Fruit fly (Drosophila melanogaster) whole organism, adult: ENCODE data around the gene CG10958.

Experiments used
- CG12768 ChIP-seq: fragments of 200-800 bp; sonication (Bioruptor generic); optimal IDR thresholded peaks from 2 replicates; lab custom pipeline; 2017; ENCODE audit warnings: missing biosample characterization, missing genetic modification characterization, mild to moderate bottlenecking, moderate library complexity, missing genetic modification reagents
- CG1620 ChIP-seq: fragments of 200-800 bp; sonication (Bioruptor generic); optimal IDR thresholded peaks from 2 replicates; lab custom pipeline; 2016; ENCODE audit warnings: missing biosample characterization, missing genetic modification characterization
- CG33017 ChIP-seq: fragments of 200-800 bp; sonication (Bioruptor generic); optimal IDR thresholded peaks from 2 replicates; lab custom pipeline; 2018; ENCODE audit warnings: missing biosample characterization, mild to moderate bottlenecking, missing genetic modification characterization, moderate library complexity
- CG5204 ChIP-seq: fragments of 200-800 bp; sonication (Bioruptor generic); optimal IDR thresholded peaks from 2 replicates; lab custom pipeline; 2016; ENCODE audit warnings: missing biosample characterization, missing genetic modification characterization
- CG7045 ChIP-seq: fragments of 200-800 bp; sonication (Bioruptor generic); optimal IDR thresholded peaks from 2 replicates; lab custom pipeline; 2017; ENCODE audit warnings: missing biosample characterization, mild to moderate bottlenecking, missing genetic modification characterization
- CG7101 ChIP-seq: fragments of 200-800 bp; sonication (Bioruptor generic); optimal IDR thresholded peaks from 2 replicates; lab custom pipeline; 2018; ENCODE audit warnings: missing biosample characterization, mild to moderate bottlenecking, missing genetic modification characterization, moderate library complexity
- Crg-1 ChIP-seq: fragments of 200-800 bp; sonication (Bioruptor generic); optimal IDR thresholded peaks from 2 replicates; lab custom pipeline; 2016; ENCODE audit warnings: missing biosample characterization, missing genetic modification characterization
- Hr96 ChIP-seq: fragments of 200-800 bp; sonication (Bioruptor generic); optimal IDR thresholded peaks from 2 replicates; lab custom pipeline; 2016; ENCODE audit warnings: missing biosample characterization, missing genetic modification characterization
- bab1 ChIP-seq: fragments of 200-800 bp; sonication (Bioruptor generic); optimal IDR thresholded peaks from 3 replicates; lab custom pipeline; 2019; ENCODE audit warnings: missing biosample characterization, mild to moderate bottlenecking, missing genetic modification characterization, moderate library complexity
- cic ChIP-seq: fragments of 200-800 bp; sonication (Bioruptor generic); optimal IDR thresholded peaks from 2 replicates; lab custom pipeline; 2017; ENCODE audit warnings: missing biosample characterization, mild to moderate bottlenecking, missing genetic modification characterization, moderate library complexity
- kay ChIP-seq: fragments of 200-800 bp; sonication (Bioruptor generic); peaks from one replicate; lab custom pipeline; 2016; ENCODE audit warnings: missing biosample characterization, missing genetic modification characterization, borderline replicate concordance
- ovo ChIP-seq: fragments of 200-800 bp; sonication (Bioruptor generic); optimal IDR thresholded peaks from 2 replicates; lab custom pipeline; 2016; ENCODE audit warnings: missing biosample characterization, missing genetic modification characterization
- tj ChIP-seq: fragments of 200-800 bp; sonication (Bioruptor generic); optimal IDR thresholded peaks from 3 replicates; lab custom pipeline; 2017; ENCODE audit warnings: missing biosample characterization, mild to moderate bottlenecking, missing genetic modification characterization, moderate library complexity
- toe ChIP-seq: fragments of 200-800 bp; sonication (Bioruptor generic); optimal IDR thresholded peaks from 2 replicates; lab custom pipeline; 2016; ENCODE audit warnings: missing biosample characterization, missing genetic modification characterization

DNA sequence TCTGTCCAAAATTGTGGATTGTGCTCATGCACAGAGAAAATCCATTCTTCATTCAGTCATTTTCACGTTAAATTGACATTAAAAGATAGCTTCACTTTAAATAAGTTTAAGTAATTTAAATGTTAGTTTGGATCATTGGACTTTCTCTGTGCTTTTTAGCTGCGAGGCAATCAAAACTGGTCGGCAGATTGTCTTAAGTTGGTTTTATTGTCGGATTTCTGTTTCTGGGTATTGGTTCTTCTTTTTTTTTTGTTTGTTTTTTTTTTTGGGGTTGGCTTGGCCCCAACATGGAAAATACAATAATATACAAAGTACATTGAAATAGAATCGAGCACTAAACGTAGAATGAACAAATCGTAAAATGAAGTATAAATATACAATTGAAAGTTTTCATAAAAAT is 38.1 kb downstream of the CG10958 start, which contains the start of gene CG2278:
- TF ChIP-seq CG12768 (GFP tag; lab: Kevin White, UChicago), result no peak
- TF ChIP-seq CG7101 (tag; lab: Kevin White, UChicago), result no peak
- no peak for TF ChIP-seq ovo (GFP tag; lab: Kevin White, UChicago)
- TF ChIP-seq bab1 (GFP tag; lab: Kevin White, UChicago), result no peak
- TF ChIP-seq cic (GFP tag; lab: Kevin White, UChicago), result no peak
- no peak for TF ChIP-seq CG5204
- TF ChIP-seq tj (GFP tag; lab: Kevin White, UChicago), result no peak
- TF ChIP-seq CG1620 (GFP tag; lab: Kevin White, UChicago), result no peak
- TF ChIP-seq kay, result no peak
- TF ChIP-seq Crg-1 (GFP tag; lab: Kevin White, UChicago), result no peak
- TF ChIP-seq toe (GFP tag; lab: Kevin White, UChicago), result no peak
- no peak for TF ChIP-seq CG7045 (GFP tag; lab: Kevin White, UChicago)
- no peak for TF ChIP-seq Hr96 (GFP tag; lab: Kevin White, UChicago)
- TF ChIP-seq CG33017 (tag; lab: Kevin White, UChicago), result no peak
